Fruit fly (Drosophila melanogaster): Measurements from ENCODE around the gene CG7443.

CG7443 gene

dm6 chr3R:8356626-8357290, 32.6 kb downstream of the CG7443 start, which contains the start of gene stck (continued):
- TF ChIP-seq sob (GFP tag; IDR thresholded peaks at IDR 0.05) (peak; percentile 40; the same call in 1 of the 2 replicates), CG8944 (GFP tag; optimal IDR thresholded peaks at IDR 0.05) (no peak), Dref (GFP tag; IDR thresholded peaks at IDR 0.05) (peak; percentile 98), CG14860 (GFP tag; IDR thresholded peaks at IDR 0.05; ENCODE audit: partially characterized antibody) (peak; percentile 56; the same call in 1 of the 3 replicates), bcd (GFP tag; optimal IDR thresholded peaks at IDR 0.05) (peak; percentile 4), trem (tag; optimal IDR thresholded peaks at IDR 0.05) (peak; percentile 22), CG7928 (GFP tag; optimal IDR thresholded peaks at IDR 0.05) (peak; percentile 96), CG4617 (GFP tag; optimal IDR thresholded peaks at IDR 0.05; ENCODE audit: borderline replicate concordance) (peak; percentile 91), CG15514 (GFP tag; optimal IDR thresholded peaks at IDR 0.05) (peak; percentile 48), CG8290 (GFP tag; optimal IDR thresholded peaks at IDR 0.05) (no peak), CG8290 (tag; optimal IDR thresholded peaks at IDR 0.05) (peak in 1 of 2 experiments; percentile 27), E2f2 (GFP tag; IDR thresholded peaks at IDR 0.05) (peak; percentile 95), kah (GFP tag; optimal IDR thresholded peaks at IDR 0.05) (no peak), disco-r (GFP tag; optimal IDR thresholded peaks at IDR 0.05) (no peak), kni (GFP tag; optimal IDR thresholded peaks at IDR 0.05) (no peak), CG30020 (tag; optimal IDR thresholded peaks at IDR 0.05) (peak; percentile 43), CG7372 (GFP tag; IDR thresholded peaks at IDR 0.05) (no peak), Xrp1 (GFP tag; IDR thresholded peaks at IDR 0.05) (no peak), Hey (tag; optimal IDR thresholded peaks at IDR 0.05) (no peak), stwl (tag; optimal IDR thresholded peaks at IDR 0.05) (peak; percentile 31), CG10959 (GFP tag; IDR thresholded peaks at IDR 0.05) (no peak), CG13894 (tag; optimal IDR thresholded peaks at IDR 0.05) (no peak), repo (GFP tag; optimal IDR thresholded peaks at IDR 0.05) (no peak), HmgZ (tag; optimal IDR thresholded peaks at IDR 0.05) (peak; percentile 14), CG12104 (GFP tag; optimal IDR thresholded peaks at IDR 0.05) (no peak), sd (tag; optimal IDR thresholded peaks at IDR 0.05) (peak; percentile 74), CG12219 (GFP tag; optimal IDR thresholded peaks at IDR 0.05) (no peak), Nf-YC (tag; optimal IDR thresholded peaks at IDR 0.05) (no peak), her (GFP tag; optimal IDR thresholded peaks at IDR 0.05) (no peak), CG4424 (GFP tag; optimal IDR thresholded peaks at IDR 0.05) (no peak), GATAe (GFP tag; conservative IDR thresholded peaks at IDR 0.05) (peak; percentile 51; the same call in 1 of the 2 replicates), psq (GFP tag; optimal IDR thresholded peaks at IDR 0.05) (no peak), jumu (GFP tag; optimal IDR thresholded peaks at IDR 0.05) (no peak), CG18764 (GFP tag; optimal IDR thresholded peaks at IDR 0.05) (no peak), CG18476 (GFP tag; optimal IDR thresholded peaks at IDR 0.05) (no peak), Usf (GFP tag; optimal IDR thresholded peaks at IDR 0.05) (no peak), Pdp1 (GFP tag; optimal IDR thresholded peaks at IDR 0.05) (peak in 1 of 2 experiments; percentile 91), CG6765 (GFP tag; optimal IDR thresholded peaks at IDR 0.05) (no peak), Mrtf (GFP tag; IDR thresholded peaks at IDR 0.05) (no peak), gfzf (GFP tag; optimal IDR thresholded peaks at IDR 0.05) (peak; percentile 94), ato (GFP tag; IDR thresholded peaks at IDR 0.05; ENCODE audit: partially characterized antibody) (peak; percentile 69), CG17385 (GFP tag; optimal IDR thresholded peaks at IDR 0.05) (peak; percentile 36), klu (GFP tag; IDR thresholded peaks at IDR 0.05) (no peak), org-1 (GFP tag; optimal IDR thresholded peaks at IDR 0.05) (no peak), CG2116 (GFP tag; optimal IDR thresholded peaks at IDR 0.05) (peak; percentile 87), Lim3 (GFP tag; IDR thresholded peaks at IDR 0.05) (no peak), tna (GFP tag; IDR thresholded peaks at IDR 0.05; ENCODE audit: partially characterized antibody) (peak; percentile 70), CG10543 (GFP tag; optimal IDR thresholded peaks at IDR 0.05) (peak; percentile 39), fru (optimal IDR thresholded peaks at IDR 0.05) (no peak), HLH4C (GFP tag; IDR thresholded peaks at IDR 0.05; ENCODE audit: partially characterized antibody) (peak; percentile 76)
